Worm (Caenorhabditis elegans) whole organism, L3 larva: ENCODE measurements around the gene ZK180.5.
A peak's percentile ranks its signal among the peaks of the same experiment; 100 is the strongest.

Experiments
- R02D3.7 ChIP-seq: fragments of 150-350 bp; optimal IDR thresholded peaks from 2 replicates; lab custom pipeline; 2014; ENCODE audit warnings: missing biosample characterization, missing genetic modification characterization
- ZK546.5 ChIP-seq: sonication (generic microtip); optimal IDR thresholded peaks from 2 replicates; lab custom pipeline; 2017; ENCODE audit warnings: missing biosample characterization, missing genetic modification characterization
- aly-2 ChIP-seq: fragments of 150-350 bp; optimal IDR thresholded peaks from 2 replicates; lab custom pipeline; 2014; ENCODE audit warnings: missing biosample characterization, missing genetic modification characterization
- ama-1 ChIP-seq: fragments of 150-350 bp; optimal IDR thresholded peaks from 2 replicates; lab custom pipeline; 2018
- ceh-16 ChIP-seq: sonication (generic microtip); optimal IDR thresholded peaks from 2 replicates; lab custom pipeline; 2017; ENCODE audit warnings: missing biosample characterization, missing genetic modification characterization
- ceh-28 ChIP-seq: fragments of 150-350 bp; optimal IDR thresholded peaks from 2 replicates; lab custom pipeline; 2014; ENCODE audit warnings: missing biosample characterization, missing genetic modification reagents, missing genetic modification characterization
- ceh-82 ChIP-seq: fragments of 150-350 bp; optimal IDR thresholded peaks from 2 replicates; lab custom pipeline; 2014; ENCODE audit warnings: missing biosample characterization, missing genetic modification characterization
- daf-12 ChIP-seq: fragments of 150-350 bp; optimal IDR thresholded peaks from 2 replicates; lab custom pipeline; 2014; ENCODE audit warnings: missing biosample characterization, missing genetic modification reagents, missing genetic modification characterization
- egl-27 ChIP-seq: sonication (generic microtip); optimal IDR thresholded peaks from 4 replicates; lab custom pipeline; 2017; ENCODE audit warnings: missing biosample characterization, missing genetic modification reagents, missing genetic modification characterization
- egl-5 ChIP-seq: fragments of 150-350 bp; optimal IDR thresholded peaks from 2 replicates; lab custom pipeline; 2017; ENCODE audit warnings: missing biosample characterization, missing genetic modification reagents, missing genetic modification characterization, inconsistent platforms
- elt-1 ChIP-seq: fragments of 150-350 bp; optimal IDR thresholded peaks from 2 replicates; lab custom pipeline; 2014; ENCODE audit warnings: missing biosample characterization, missing genetic modification characterization
- elt-2 ChIP-seq: sonication (generic microtip); optimal IDR thresholded peaks from 2 replicates; lab custom pipeline; 2016; ENCODE audit warnings: missing genetic modification reagents, mild to moderate bottlenecking, missing genetic modification characterization, missing compliant biosample characterization
- elt-3 ChIP-seq, 3 experiments: fragments of 150-350 bp in 1 of 3; sonication (generic microtip) in 2 of 3; optimal IDR thresholded peaks; 2 replicates in 2 of 3; 4 replicates in 1 of 3; lab custom pipeline; 2014 to 2017; ENCODE audit warnings: missing biosample characterization in 3 of 3, missing genetic modification characterization in 3 of 3
- eor-1 ChIP-seq, 2 experiments: fragments of 150-350 bp; optimal IDR thresholded peaks; 2 replicates each; lab custom pipeline; 2014 to 2018; ENCODE audit warnings: missing biosample characterization in 2 of 2, missing genetic modification characterization in 2 of 2
- fkh-2 ChIP-seq: fragments of 150-350 bp; optimal IDR thresholded peaks from 2 replicates; lab custom pipeline; 2014; ENCODE audit warnings: missing biosample characterization, missing genetic modification reagents, missing genetic modification characterization
- hmg-11 ChIP-seq: sonication (generic microtip); optimal IDR thresholded peaks from 2 replicates; lab custom pipeline; 2016; ENCODE audit warnings: missing genetic modification characterization, missing compliant biosample characterization
- jun-1 ChIP-seq: fragments of 150-350 bp; optimal IDR thresholded peaks from 2 replicates; lab custom pipeline; 2014; ENCODE audit warnings: missing biosample characterization, missing genetic modification reagents, missing genetic modification characterization
- lin-15B ChIP-seq: fragments of 150-350 bp; optimal IDR thresholded peaks from 2 replicates; lab custom pipeline; 2014; ENCODE audit warnings: missing biosample characterization, missing genetic modification characterization
- lin-39 ChIP-seq: fragments of 150-350 bp; optimal IDR thresholded peaks from 2 replicates; lab custom pipeline; 2018; ENCODE audit warnings: missing biosample characterization, missing genetic modification reagents, missing genetic modification characterization
- lsy-12 ChIP-seq: sonication (generic microtip); optimal IDR thresholded peaks from 2 replicates; lab custom pipeline; 2016; ENCODE audit warnings: mild to moderate bottlenecking, missing genetic modification characterization, missing compliant biosample characterization
- mdl-1 ChIP-seq: fragments of 150-350 bp; optimal IDR thresholded peaks from 2 replicates; lab custom pipeline; 2014; ENCODE audit warnings: missing biosample characterization, missing genetic modification characterization
- mml-1 ChIP-seq: fragments of 150-350 bp; sonication (generic microtip); optimal IDR thresholded peaks from 3 replicates; lab custom pipeline; 2014; ENCODE audit warnings: missing biosample characterization, missing genetic modification characterization
- nfya-1 ChIP-seq: sonication (generic microtip); optimal IDR thresholded peaks from 2 replicates; lab custom pipeline; 2017; ENCODE audit warnings: missing genetic modification characterization, mild to moderate bottlenecking, missing compliant biosample characterization, antibody characterized with exemption, moderate library complexity; ENCODE audit not compliant: insufficient read depth
- nhr-11 ChIP-seq: fragments of 150-350 bp; optimal IDR thresholded peaks from 2 replicates; lab custom pipeline; 2014; ENCODE audit warnings: missing biosample characterization, missing genetic modification characterization
- nhr-12 ChIP-seq: fragments of 150-350 bp; optimal IDR thresholded peaks from 2 replicates; lab custom pipeline; 2014; ENCODE audit warnings: missing biosample characterization, missing genetic modification characterization
- nhr-23 ChIP-seq: fragments of 150-350 bp; optimal IDR thresholded peaks from 2 replicates; lab custom pipeline; 2014; ENCODE audit warnings: missing biosample characterization, missing genetic modification reagents, missing genetic modification characterization
- nhr-237 ChIP-seq: fragments of 150-350 bp; optimal IDR thresholded peaks from 2 replicates; lab custom pipeline; 2014; ENCODE audit warnings: missing biosample characterization, missing genetic modification characterization
- nhr-25 ChIP-seq: sonication (generic microtip); optimal IDR thresholded peaks from 2 replicates; lab custom pipeline; 2017; ENCODE audit warnings: missing biosample characterization, missing genetic modification characterization
- nhr-28 ChIP-seq: fragments of 150-350 bp; optimal IDR thresholded peaks from 2 replicates; lab custom pipeline; 2014; ENCODE audit warnings: missing biosample characterization, missing genetic modification characterization
- nhr-67 ChIP-seq: fragments of 150-350 bp; optimal IDR thresholded peaks from 2 replicates; lab custom pipeline; 2014; ENCODE audit warnings: missing biosample characterization, missing genetic modification characterization
- nhr-77 ChIP-seq: fragments of 150-350 bp; optimal IDR thresholded peaks from 2 replicates; lab custom pipeline; 2014; ENCODE audit warnings: missing biosample characterization, missing genetic modification characterization
- pha-4 ChIP-seq: fragments of 150-350 bp; optimal IDR thresholded peaks from 2 replicates; lab custom pipeline; 2014; ENCODE audit warnings: missing biosample characterization, missing genetic modification reagents, missing genetic modification characterization
- pqm-1 ChIP-seq: fragments of 150-350 bp; optimal IDR thresholded peaks from 2 replicates; lab custom pipeline; 2017; ENCODE audit warnings: missing biosample characterization, missing genetic modification characterization, inconsistent platforms
- skn-1 ChIP-seq: fragments of 150-350 bp; optimal IDR thresholded peaks from 2 replicates; lab custom pipeline; 2014; ENCODE audit warnings: missing biosample characterization, missing genetic modification characterization
- tbx-2 ChIP-seq: sonication (generic microtip); optimal IDR thresholded peaks from 2 replicates; lab custom pipeline; 2016; ENCODE audit warnings: mild to moderate bottlenecking, missing genetic modification characterization, missing compliant biosample characterization
- unc-39 ChIP-seq: sonication (generic microtip); optimal IDR thresholded peaks from 4 replicates; lab custom pipeline; 2017; ENCODE audit warnings: missing biosample characterization, missing genetic modification characterization
- unc-62 ChIP-seq: fragments of 150-350 bp; sonication (generic microtip); optimal IDR thresholded peaks from 4 replicates; lab custom pipeline; 2014; ENCODE audit warnings: missing biosample characterization, missing genetic modification reagents, missing genetic modification characterization
- zag-1 ChIP-seq: fragments of 150-350 bp; optimal IDR thresholded peaks from 2 replicates; lab custom pipeline; 2014; ENCODE audit warnings: missing biosample characterization, missing genetic modification characterization
- ztf-11 ChIP-seq: fragments of 150-350 bp; optimal IDR thresholded peaks from 2 replicates; lab custom pipeline; 2014; ENCODE audit warnings: missing biosample characterization, missing genetic modification characterization
- ztf-4 ChIP-seq: fragments of 150-350 bp; optimal IDR thresholded peaks from 2 replicates; lab custom pipeline; 2014; ENCODE audit warnings: missing biosample characterization, missing genetic modification characterization

The ZK180.5 gene

DNA sequence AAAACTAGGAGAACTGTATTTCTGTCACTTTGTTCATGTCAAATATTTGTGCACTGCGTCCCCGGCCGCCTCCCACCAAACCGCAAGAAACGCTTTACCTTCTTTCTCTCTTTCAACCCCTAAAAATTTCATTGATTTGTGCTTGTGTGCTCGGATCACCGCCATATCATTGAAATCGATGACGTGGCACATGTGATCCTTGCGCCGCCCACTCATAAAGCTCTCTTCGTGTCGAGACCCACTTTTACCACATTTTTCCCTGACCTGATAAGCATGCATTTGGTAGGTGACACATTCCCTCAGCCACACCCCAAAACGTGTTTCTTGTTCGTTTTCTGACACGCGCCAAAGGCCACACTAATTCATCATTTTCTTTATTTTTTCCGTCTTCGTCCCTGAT is 40.8 kb upstream of the ZK180.5 start:
- TF ChIP-seq pqm-1 (tag; lab: Kevin White, UChicago): no peak
- no peak for TF ChIP-seq ceh-16 (tag; lab: Kevin White, UChicago)
- no peak for TF ChIP-seq eor-1 (tag; optimal IDR thresholded peaks at IDR 0.05; lab: Kevin White, UChicago)
- no peak for TF ChIP-seq skn-1
- no peak for TF ChIP-seq nhr-12
- no peak for TF ChIP-seq ztf-4 (tag; lab: Kevin White, UChicago)
- TF ChIP-seq mdl-1: no peak
- TF ChIP-seq nhr-28 (tag; lab: Kevin White, UChicago): no peak
- TF ChIP-seq unc-39: no peak
- TF ChIP-seq mml-1 (tag; lab: Kevin White, UChicago): no peak
- TF ChIP-seq nhr-11 (tag; lab: Kevin White, UChicago): no peak
- no peak for TF ChIP-seq lin-15B (tag; lab: Kevin White, UChicago)
- TF ChIP-seq daf-12 (tag; lab: Kevin White, UChicago): no peak
- no peak for TF ChIP-seq elt-1
- TF ChIP-seq lin-39 (tag; lab: Kevin White, UChicago): no peak
- TF ChIP-seq pha-4: peak; percentile 48
- TF ChIP-seq ZK546.5 (tag; lab: Kevin White, UChicago): no peak
- no peak for TF ChIP-seq nhr-23
- peak; percentile 6 for TF ChIP-seq nhr-25 (tag; lab: Kevin White, UChicago)
- no peak for TF ChIP-seq zag-1 (tag; lab: Kevin White, UChicago)
- no peak for TF ChIP-seq egl-27
- TF ChIP-seq unc-62: no peak
- TF ChIP-seq elt-3 (tag; optimal IDR thresholded peaks at IDR 0.05; lab: Kevin White, UChicago): no peak
- no peak for TF ChIP-seq R02D3.7 (tag; lab: Kevin White, UChicago)
- TF ChIP-seq elt-2 (tag; lab: Kevin White, UChicago): peak; percentile 51

DNA sequence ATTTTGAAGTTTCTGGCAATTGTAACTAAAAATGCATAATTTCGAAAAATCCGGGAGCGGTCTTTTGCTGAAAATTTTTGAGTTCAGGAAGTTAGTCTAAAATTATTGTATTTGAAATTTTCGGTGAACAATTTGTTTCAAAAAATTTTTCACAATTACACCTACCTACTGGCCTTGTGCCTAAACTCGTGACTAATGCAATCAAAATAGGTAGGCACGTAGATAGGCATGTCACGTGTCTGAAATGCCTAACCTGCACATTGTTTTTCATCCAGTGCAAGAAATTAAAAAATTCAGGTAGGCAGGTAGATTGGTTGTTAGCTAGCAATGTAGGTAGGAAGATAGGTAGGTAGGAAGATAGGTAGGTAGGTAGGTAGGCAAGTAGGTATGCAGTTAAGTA is 40.2 kb upstream of the ZK180.5 start:
- no peak for TF ChIP-seq nhr-77
- no peak for TF ChIP-seq ama-1
- no peak for TF ChIP-seq lsy-12 (tag; lab: Kevin White, UChicago)
- no peak for TF ChIP-seq R02D3.7 (tag; lab: Kevin White, UChicago)
- TF ChIP-seq skn-1: no peak
- no peak for TF ChIP-seq daf-12 (tag; lab: Kevin White, UChicago)
- no peak for TF ChIP-seq ZK546.5 (tag; lab: Kevin White, UChicago)
- TF ChIP-seq lin-39 (tag; lab: Kevin White, UChicago): no peak
- no peak for TF ChIP-seq nhr-28 (tag; lab: Kevin White, UChicago)
- no peak for TF ChIP-seq nhr-23
- no peak for TF ChIP-seq zag-1 (tag; lab: Kevin White, UChicago)
- TF ChIP-seq nhr-11 (tag; lab: Kevin White, UChicago): no peak
- TF ChIP-seq ceh-28: no peak
- no peak for TF ChIP-seq ceh-16 (tag; lab: Kevin White, UChicago)
- TF ChIP-seq, all 47 proteins: peak for 0

DNA sequence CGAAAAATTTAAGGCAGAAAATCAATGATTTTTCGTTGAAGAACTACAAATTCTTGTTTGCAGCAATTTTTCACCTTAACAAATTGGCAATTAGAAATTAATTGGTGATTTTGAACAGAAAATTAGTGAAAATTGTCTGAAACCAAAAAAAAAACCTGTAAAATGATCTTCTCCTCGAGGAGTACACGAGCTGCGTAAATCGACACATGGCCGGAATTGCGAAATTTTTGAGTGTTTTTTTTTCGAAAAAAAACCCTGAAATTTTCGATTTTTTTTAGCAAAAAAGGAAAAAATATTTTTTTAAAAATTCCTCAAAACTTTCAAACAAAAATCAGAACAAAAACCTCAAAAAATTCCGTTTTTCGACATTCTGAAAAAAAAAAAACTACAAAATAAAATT is 34.6 kb upstream of the ZK180.5 start:
- TF ChIP-seq ceh-28: no peak
- no peak for TF ChIP-seq pqm-1 (tag; lab: Kevin White, UChicago)
- no peak for TF ChIP-seq jun-1 (tag; lab: Kevin White, UChicago)
- no peak for TF ChIP-seq tbx-2 (tag; lab: Kevin White, UChicago)
- no peak for TF ChIP-seq hmg-11
- no peak for TF ChIP-seq fkh-2

DNA sequence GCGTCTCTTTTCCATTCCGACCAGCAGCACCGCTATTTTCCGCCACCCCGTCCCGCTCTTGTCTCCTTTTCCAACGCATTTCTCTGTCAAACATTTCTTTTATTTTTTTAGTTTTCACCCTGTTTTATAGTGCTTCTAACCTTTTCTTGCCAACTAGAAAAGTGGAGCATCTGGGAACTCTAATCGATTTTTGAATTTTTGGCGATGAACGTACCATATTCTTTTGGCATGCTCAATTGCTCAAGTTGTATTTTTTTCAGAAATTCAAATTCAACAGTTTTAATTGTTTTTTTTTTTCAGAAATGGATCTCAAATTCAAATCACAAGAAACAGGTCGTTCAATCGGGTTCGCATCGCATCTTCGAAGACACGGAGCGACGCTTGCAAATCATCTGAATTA is 31.3 kb upstream of the ZK180.5 start, which contains the start of gene ZK185.1:
Gene ZK185.1 (plus strand): TSS at position 301 of the 400 bp plus-strand sequence.
- no peak for TF ChIP-seq ceh-28
- TF ChIP-seq fkh-2: no peak
- no peak for TF ChIP-seq ceh-82 (tag; lab: Kevin White, UChicago)
- no peak for TF ChIP-seq jun-1 (tag; lab: Kevin White, UChicago)
- no peak for TF ChIP-seq eor-1 (tag; optimal IDR thresholded peaks at IDR 0.05; lab: Kevin White, UChicago)
- TF ChIP-seq nhr-25 (tag; lab: Kevin White, UChicago): no peak
- no peak for TF ChIP-seq nfya-1 (tag; lab: Kevin White, UChicago)
- TF ChIP-seq nhr-237 (tag; lab: Kevin White, UChicago): no peak
- no peak for TF ChIP-seq ztf-11 (tag; lab: Kevin White, UChicago)
- TF ChIP-seq elt-2 (tag; lab: Kevin White, UChicago): no peak
- TF ChIP-seq nhr-67 (tag; lab: Kevin White, UChicago): no peak
- TF ChIP-seq ceh-16 (tag; lab: Kevin White, UChicago): no peak
- TF ChIP-seq mdl-1: no peak
- no peak for TF ChIP-seq egl-5
- TF ChIP-seq aly-2 (tag; lab: Kevin White, UChicago): no peak
- TF ChIP-seq lsy-12 (tag; lab: Kevin White, UChicago): no peak
- TF ChIP-seq tbx-2 (tag; lab: Kevin White, UChicago): no peak
